Worm (Caenorhabditis elegans) whole organism, young adult: ENCODE measurements around the gene srh-308.
"Not testable (repeated sequence)": the region's sequence is repeated elsewhere in the genome, so short reads cannot be mapped to it uniquely, and the experiment has no call there.

Source experiments
- B0019.2 ChIP-seq: fragments of 200-800 bp; sonication (Bioruptor generic); conservative IDR thresholded peaks from 2 replicates; pipeline ENCODE4 v1.3.6; 2022; ENCODE audit warnings: missing genetic modification reagents, missing genetic modification characterization, missing compliant biosample characterization
- C06A6.2 ChIP-seq: fragments of 200-800 bp; sonication (Bioruptor generic); conservative IDR thresholded peaks from 2 replicates; pipeline ENCODE4 v1.3.6; 2022; ENCODE audit warnings: missing genetic modification characterization, missing compliant biosample characterization
- D2030.7 ChIP-seq: fragments of 200-800 bp; sonication (Bioruptor generic); IDR thresholded peaks from 2 replicates; pipeline ENCODE4 v1.3.6; 2022; ENCODE audit warnings: missing genetic modification reagents, missing genetic modification characterization, missing compliant biosample characterization
- F33H1.4 ChIP-seq: fragments of 200-800 bp; sonication (Bioruptor generic); IDR thresholded peaks from 2 replicates; pipeline ENCODE4 v1.3.6; 2022; ENCODE audit warnings: missing genetic modification reagents, missing genetic modification characterization, missing compliant biosample characterization
- F37B4.10 ChIP-seq: fragments of 200-800 bp; sonication (Bioruptor generic); IDR thresholded peaks from 2 replicates; pipeline ENCODE4 v1.3.6; 2022; ENCODE audit warnings: missing genetic modification characterization, missing compliant biosample characterization
- F39B2.1 ChIP-seq: fragments of 200-800 bp; sonication (Bioruptor generic); IDR thresholded peaks from 2 replicates; pipeline ENCODE4 v1.3.6; 2022; ENCODE audit warnings: missing genetic modification reagents, missing genetic modification characterization, missing compliant biosample characterization
- T07F8.4 ChIP-seq: sonication (generic microtip); optimal IDR thresholded peaks from 2 replicates; lab custom pipeline; 2016; ENCODE audit warnings: mild to moderate bottlenecking, missing genetic modification characterization, moderate library complexity, missing compliant biosample characterization
- Y53F4B.3 ChIP-seq: fragments of 200-800 bp; sonication (Bioruptor generic); IDR thresholded peaks from 2 replicates; pipeline ENCODE4 v1.3.6; 2022; ENCODE audit warnings: missing genetic modification reagents, missing genetic modification characterization, missing compliant biosample characterization
- Y56A3A.18 ChIP-seq: fragments of 200-800 bp; sonication (Bioruptor generic); IDR thresholded peaks from 2 replicates; pipeline ENCODE4 v1.3.6; 2022; ENCODE audit warnings: missing genetic modification reagents, missing genetic modification characterization, missing compliant biosample characterization
- Y67H2A.10 ChIP-seq: fragments of 200-800 bp; sonication (Bioruptor generic); conservative IDR thresholded peaks from 2 replicates; pipeline ENCODE4 v1.3.6; 2022; ENCODE audit warnings: missing genetic modification reagents, missing genetic modification characterization, missing compliant biosample characterization
- Y79H2A.3 ChIP-seq: fragments of 200-800 bp; sonication (Bioruptor generic); conservative IDR thresholded peaks from 2 replicates; pipeline ENCODE4 v1.3.6; 2022; ENCODE audit warnings: missing genetic modification reagents, missing genetic modification characterization, missing compliant biosample characterization
- Y95B8A.8 ChIP-seq: fragments of 200-800 bp; sonication (Bioruptor generic); IDR thresholded peaks from 2 replicates; pipeline ENCODE4 v1.3.6; 2022; ENCODE audit warnings: missing genetic modification reagents, missing genetic modification characterization, missing compliant biosample characterization
- ZK185.1 ChIP-seq: sonication (generic microtip); optimal IDR thresholded peaks from 2 replicates; lab custom pipeline; 2016; ENCODE audit warnings: mild to moderate bottlenecking, missing genetic modification characterization, missing compliant biosample characterization; ENCODE audit not compliant: poor library complexity, severe bottlenecking
- aptf-2 ChIP-seq: fragments of 200-800 bp; sonication (Bioruptor generic); conservative IDR thresholded peaks from 2 replicates; pipeline ENCODE4 v1.3.6; 2022; ENCODE audit warnings: missing genetic modification reagents, missing genetic modification characterization, missing compliant biosample characterization
- aptf-3 ChIP-seq: fragments of 200-800 bp; sonication (Bioruptor generic); IDR thresholded peaks from 2 replicates; pipeline ENCODE4 v1.3.6; 2022; ENCODE audit warnings: missing genetic modification characterization, missing compliant biosample characterization
- athp-1 ChIP-seq: sonication (generic microtip); optimal IDR thresholded peaks from 2 replicates; lab custom pipeline; 2017; ENCODE audit warnings: mild to moderate bottlenecking, missing genetic modification characterization, missing compliant biosample characterization
- attf-3 ChIP-seq: fragments of 200-800 bp; sonication (Bioruptor generic); conservative IDR thresholded peaks from 2 replicates; pipeline ENCODE4 v1.3.6; 2022; ENCODE audit warnings: missing genetic modification reagents, missing genetic modification characterization, missing compliant biosample characterization
- attf-6 ChIP-seq: fragments of 200-800 bp; sonication (Bioruptor generic); IDR thresholded peaks from 2 replicates; pipeline ENCODE4 v1.3.6; 2022; ENCODE audit warnings: missing genetic modification reagents, missing genetic modification characterization, missing compliant biosample characterization
- cebp-1 ChIP-seq, 2 experiments: fragments of 200-800 bp in 1 of 2; sonication (Bioruptor generic) in 1 of 2; sonication (generic microtip) in 1 of 2; IDR thresholded peaks in 1 of 2; optimal IDR thresholded peaks in 1 of 2; 2 replicates each; pipeline versions ENCODE4 v1.3.6 to Lab custom; 2017 to 2022; ENCODE audit warnings: missing compliant biosample characterization in 2 of 2, missing genetic modification characterization in 2 of 2, mild to moderate bottlenecking in 1 of 2, missing genetic modification reagents in 1 of 2, moderate library complexity in 1 of 2
- cebp-2 ChIP-seq: fragments of 200-800 bp; sonication (Bioruptor generic); IDR thresholded peaks from 2 replicates; pipeline ENCODE4 v1.3.6; 2022; ENCODE audit warnings: missing genetic modification characterization, missing compliant biosample characterization
- ceh-100 ChIP-seq: fragments of 200-800 bp; sonication (Bioruptor generic); IDR thresholded peaks from 2 replicates; pipeline ENCODE4 v1.3.6; 2022; ENCODE audit warnings: missing genetic modification reagents, missing genetic modification characterization, missing compliant biosample characterization
- dox-1 ChIP-seq: fragments of 200-800 bp; sonication (Bioruptor generic); IDR thresholded peaks from 2 replicates; pipeline ENCODE4 v1.3.6; 2022; ENCODE audit warnings: missing genetic modification reagents, missing genetic modification characterization, missing compliant biosample characterization
- ekl-4 ChIP-seq: fragments of 200-800 bp; sonication (Bioruptor generic); IDR thresholded peaks from 2 replicates; pipeline ENCODE4 v1.3.6; 2022; ENCODE audit warnings: missing genetic modification reagents, missing genetic modification characterization, missing compliant biosample characterization
- hmg-20 ChIP-seq: fragments of 200-800 bp; sonication (Bioruptor generic); IDR thresholded peaks from 2 replicates; pipeline ENCODE4 v1.3.6; 2022; ENCODE audit warnings: missing genetic modification reagents, missing genetic modification characterization, missing compliant biosample characterization
- lin-26 ChIP-seq: fragments of 200-800 bp; sonication (Bioruptor generic); IDR thresholded peaks from 2 replicates; pipeline ENCODE4 v1.3.6; 2022; ENCODE audit warnings: missing genetic modification reagents, missing genetic modification characterization, missing compliant biosample characterization
- lin-40 ChIP-seq: sonication (generic microtip); optimal IDR thresholded peaks from 2 replicates; lab custom pipeline; 2016; ENCODE audit warnings: missing genetic modification characterization, mild to moderate bottlenecking, missing compliant biosample characterization, missing genotype, missing genetic modification reagents
- lin-54 ChIP-seq: fragments of 200-800 bp; sonication (Bioruptor generic); optimal IDR thresholded peaks from 2 replicates; lab custom pipeline; 2018; ENCODE audit warnings: mild to moderate bottlenecking, missing genetic modification characterization, missing compliant biosample characterization
- lsl-1 ChIP-seq: fragments of 200-800 bp; sonication (Bioruptor generic); optimal IDR thresholded peaks from 2 replicates; lab custom pipeline; 2018; ENCODE audit warnings: mild to moderate bottlenecking, missing genetic modification characterization, moderate library complexity, missing compliant biosample characterization
- madf-3 ChIP-seq: fragments of 200-800 bp; sonication (Bioruptor generic); IDR thresholded peaks from 2 replicates; pipeline ENCODE4 v1.3.6; 2022; ENCODE audit warnings: missing genetic modification reagents, missing genetic modification characterization, missing compliant biosample characterization
- madf-6 ChIP-seq: fragments of 200-800 bp; sonication (Bioruptor generic); IDR thresholded peaks from 2 replicates; pipeline ENCODE4 v1.3.6; 2022; ENCODE audit warnings: missing genetic modification reagents, missing genetic modification characterization, missing compliant biosample characterization
- madf-8 ChIP-seq: fragments of 200-800 bp; sonication (Bioruptor generic); conservative IDR thresholded peaks from 2 replicates; pipeline ENCODE4 v1.3.6; 2022; ENCODE audit warnings: missing genetic modification reagents, missing genetic modification characterization, missing compliant biosample characterization
- mcd-1 ChIP-seq: fragments of 200-800 bp; sonication (Bioruptor generic); IDR thresholded peaks from 2 replicates; pipeline ENCODE4 v1.3.6; 2022; ENCODE audit warnings: missing genetic modification reagents, missing genetic modification characterization, missing compliant biosample characterization
- nhr-120 ChIP-seq: fragments of 200-800 bp; sonication (Bioruptor generic); IDR thresholded peaks from 2 replicates; pipeline ENCODE4 v1.3.6; 2022; ENCODE audit warnings: missing genetic modification characterization, missing compliant biosample characterization
- pbrm-1 ChIP-seq: fragments of 200-800 bp; sonication (Bioruptor generic); IDR thresholded peaks from 2 replicates; pipeline ENCODE4 v1.3.6; 2022; ENCODE audit warnings: missing genetic modification reagents, missing genetic modification characterization, missing compliant biosample characterization
- rcor-1 ChIP-seq: fragments of 200-800 bp; sonication (Bioruptor generic); IDR thresholded peaks from 2 replicates; pipeline ENCODE4 v1.3.6; 2022; ENCODE audit warnings: missing genetic modification reagents, missing genetic modification characterization, missing compliant biosample characterization
- rpc-1 ChIP-seq, 2 experiments: fragments of 150-350 bp in 1 of 2; sonication (generic microtip) in 1 of 2; optimal IDR thresholded peaks; 2 replicates each; lab custom pipeline; 2014 to 2018; ENCODE audit warnings: missing biosample characterization in 1 of 2, missing genetic modification characterization in 1 of 2, missing genetic modification reagents in 1 of 2, missing genotype in 1 of 2
- sdz-38 ChIP-seq: sonication (generic microtip); optimal IDR thresholded peaks from 2 replicates; lab custom pipeline; 2016; ENCODE audit warnings: missing genotype, missing genetic modification characterization, missing compliant biosample characterization
- snpc-4 ChIP-seq, 5 experiments: fragments of 150-350 bp in 1 of 5; sonication (generic microtip) in 4 of 5; optimal IDR thresholded peaks; 2 replicates each; lab custom pipeline; 2014 to 2018; ENCODE audit warnings: missing genetic modification characterization in 5 of 5, missing biosample characterization in 3 of 5, antibody characterized with exemption in 2 of 5, mild to moderate bottlenecking in 2 of 5, missing compliant biosample characterization in 2 of 5, missing genotype in 2 of 5, moderate library complexity in 2 of 5, missing genetic modification reagents in 1 of 5
- tbp1 ChIP-seq: fragments of 200-800 bp; sonication (Bioruptor generic); optimal IDR thresholded peaks from 2 replicates; lab custom pipeline; 2018; ENCODE audit warnings: mild to moderate bottlenecking, missing genetic modification characterization, missing compliant biosample characterization
- tlf-1 ChIP-seq: fragments of 200-800 bp; sonication (Bioruptor generic); optimal IDR thresholded peaks from 2 replicates; lab custom pipeline; 2018; ENCODE audit warnings: mild to moderate bottlenecking, missing genetic modification characterization, missing compliant biosample characterization
- ztf-25 ChIP-seq: fragments of 200-800 bp; sonication (Bioruptor generic); IDR thresholded peaks from 2 replicates; pipeline ENCODE4 v1.3.6; 2022; ENCODE audit warnings: missing genetic modification reagents, missing genetic modification characterization, missing compliant biosample characterization
- ztf-26 ChIP-seq: sonication (generic microtip); optimal IDR thresholded peaks from 2 replicates; lab custom pipeline; 2017; ENCODE audit warnings: missing genetic modification characterization, missing compliant biosample characterization
- ztf-6 ChIP-seq: fragments of 200-800 bp; sonication (Bioruptor generic); IDR thresholded peaks from 2 replicates; pipeline ENCODE4 v1.3.6; 2022; ENCODE audit warnings: missing genetic modification reagents, missing genetic modification characterization, missing compliant biosample characterization

The srh-308 gene

DNA sequence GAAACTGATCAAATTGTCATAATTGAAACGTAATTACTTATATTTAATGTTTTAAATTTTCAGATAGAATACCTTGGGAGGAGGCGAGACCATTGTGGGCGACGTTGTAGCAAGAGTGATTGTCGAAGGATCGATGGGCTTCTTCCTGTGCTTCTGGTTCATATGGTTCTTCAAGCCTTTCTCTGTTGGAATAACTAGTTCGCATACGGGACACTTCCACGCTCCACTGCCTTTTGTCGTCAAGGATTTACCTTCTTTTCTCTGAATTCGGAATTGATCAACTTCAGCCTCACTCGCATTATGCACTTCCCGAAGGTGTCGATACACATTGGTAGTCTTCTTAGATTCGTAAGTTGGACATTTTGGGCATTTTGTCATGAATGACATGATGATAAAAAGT is 31.9 kb upstream of the srh-308 start, which contains the start of gene F58D12.1:
F58D12.1 (plus strand) TSS at position 301 of the 400 bp plus-strand sequence.
- TF ChIP-seq sdz-38 (tag; lab: Kevin White, UChicago); F33H1.4; T07F8.4: not testable (repeated sequence)

- TF ChIP-seq Y95B8A.8 (GFP tag; lab: Robert Waterston, UW) (peak; percentile 96), athp-1 (peak; percentile 27), attf-6 (peak; percentile 86), hmg-20 (GFP tag; lab: Robert Waterston, UW) (peak; percentile 86), madf-3 (GFP tag; lab: Robert Waterston, UW) (peak; percentile 80; the same call in 1 of the 2 replicates), Y53F4B.3 (GFP tag; lab: Robert Waterston, UW) (peak; percentile 80), aptf-3 (GFP tag; lab: Robert Waterston, UW) (peak; percentile 79; the same call in 1 of the 2 replicates), B0019.2 (GFP tag; lab: Robert Waterston, UW) (peak; percentile 81), F39B2.1 (0 out of 2 replicates have a peak, but pooled peaks have one; percentile 46), lin-54 (GFP tag; lab: Kevin White, UChicago) (peak; percentile 69), nhr-120 (GFP tag; lab: Robert Waterston, UW) (0 out of 2 replicates have a peak, but pooled peaks have one; percentile 29), cebp-1 (GFP tag; IDR thresholded peaks at IDR 0.05; lab: Robert Waterston, UW) (peak; percentile 77), cebp-1 (tag; optimal IDR thresholded peaks at IDR 0.05; lab: Kevin White, UChicago) (peak; percentile 73), lin-40 (tag; lab: Kevin White, UChicago) (peak; percentile 61), F37B4.10 (GFP tag; lab: Robert Waterston, UW) (0 out of 2 replicates have a peak, but pooled peaks have one; percentile 86), tlf-1 (peak; percentile 35), Y79H2A.3 (peak; percentile 82; the same call in 1 of the 2 replicates), F33H1.4 (peak; percentile 82), madf-8 (GFP tag; lab: Robert Waterston, UW) (peak; percentile 86), aptf-2 (GFP tag; lab: Robert Waterston, UW) (peak; percentile 97), dox-1 (GFP tag; lab: Robert Waterston, UW) (peak; percentile 99), cebp-2 (peak; percentile 83; the same call in 1 of the 2 replicates), pbrm-1 (GFP tag; lab: Robert Waterston, UW) (peak; percentile 98), D2030.7 (peak; percentile 98), attf-3 (peak; percentile 82), madf-6 (GFP tag; lab: Robert Waterston, UW) (peak; percentile 94), ceh-100 (GFP tag; lab: Robert Waterston, UW) (peak; percentile 99), rpc-1 (optimal IDR thresholded peaks at IDR 0.05; lab: Kevin White, UChicago) (peak; percentile 23), ztf-25 (peak; percentile 91), ekl-4 (GFP tag; lab: Robert Waterston, UW) (peak; percentile 96), rcor-1 (GFP tag; lab: Robert Waterston, UW) (peak; percentile 96), Y67H2A.10 (GFP tag; lab: Robert Waterston, UW) (peak; percentile 91), snpc-4 (tag; optimal IDR thresholded peaks at IDR 0.05; lab: Kevin White, UChicago) (peak in 2 of 4 experiments; percentile 61 to 67), C06A6.2 (GFP tag; lab: Robert Waterston, UW) (peak; percentile 99), Y56A3A.18 (GFP tag; lab: Robert Waterston, UW) (peak; percentile 75; the same call in 1 of the 2 replicates), mcd-1 (GFP tag; lab: Robert Waterston, UW) (peak; percentile 100), lin-26 (GFP tag; lab: Robert Waterston, UW) (peak; percentile 82), lsl-1 (GFP tag; lab: Kevin White, UChicago) (peak; percentile 12), tbp1 (GFP tag; lab: Kevin White, UChicago) (peak; percentile 9), ztf-26 (peak; percentile 25), ztf-6 (GFP tag; lab: Robert Waterston, UW) (peak; percentile 84), ZK185.1 (peak; percentile 15)
- not testable (repeated sequence) for TF ChIP-seq rpc-1 (tag; optimal IDR thresholded peaks at IDR 0.05; lab: Kevin White, UChicago); snpc-4 (GFP tag; optimal IDR thresholded peaks at IDR 0.05; lab: Kevin White, UChicago)
These were observed 21.1 kb upstream of the srh-308 start, which contains the start of gene vps-39 for ce11 chrV:14038328-14039084. TSS of gene vps-39 (minus strand) at chrV:14038378.
